Worm (Caenorhabditis elegans) whole organism, late embryonic: ENCODE results near the gene srj-6.

Experiments used
- C08G9.2 ChIP-seq: sonication (generic microtip); optimal IDR thresholded peaks from 2 replicates; lab custom pipeline; 2016; ENCODE audit warnings: mild to moderate bottlenecking, missing genetic modification characterization, moderate library complexity, missing compliant biosample characterization
- F13H6.1 ChIP-seq: sonication (generic microtip); optimal IDR thresholded peaks from 2 replicates; lab custom pipeline; 2016; ENCODE audit warnings: missing genetic modification characterization, missing compliant biosample characterization
- ama-1 ChIP-seq: fragments of 150-350 bp; optimal IDR thresholded peaks from 2 replicates; lab custom pipeline; 2014
- che-1 ChIP-seq: sonication (generic microtip); optimal IDR thresholded peaks from 2 replicates; lab custom pipeline; 2016; ENCODE audit warnings: mild to moderate bottlenecking, missing genetic modification characterization, missing compliant biosample characterization
- dve-1 ChIP-seq: sonication (generic microtip); optimal IDR thresholded peaks from 2 replicates; lab custom pipeline; 2017; ENCODE audit warnings: antibody characterized with exemption, mild to moderate bottlenecking, missing genetic modification characterization, missing compliant biosample characterization
- elt-4 ChIP-seq: sonication (generic microtip); optimal IDR thresholded peaks from 2 replicates; lab custom pipeline; 2016; ENCODE audit warnings: missing genetic modification characterization, missing compliant biosample characterization
- odd-2 ChIP-seq: sonication (generic microtip); optimal IDR thresholded peaks from 2 replicates; lab custom pipeline; 2017; ENCODE audit warnings: antibody characterized with exemption, mild to moderate bottlenecking, missing genetic modification characterization, missing compliant biosample characterization
- pag-3 ChIP-seq: sonication (generic microtip); optimal IDR thresholded peaks from 2 replicates; lab custom pipeline; 2016; ENCODE audit warnings: missing compliant biosample characterization, missing genetic modification characterization, borderline replicate concordance
- pax-1 ChIP-seq: fragments of 150-350 bp; optimal IDR thresholded peaks from 2 replicates; lab custom pipeline; 2014; ENCODE audit warnings: missing biosample characterization, missing genetic modification characterization
- pha-4 ChIP-seq: fragments of 150-350 bp; optimal IDR thresholded peaks from 2 replicates; lab custom pipeline; 2018; ENCODE audit warnings: missing biosample characterization, missing genetic modification reagents, missing genetic modification characterization
- pqm-1 ChIP-seq: sonication (generic microtip); optimal IDR thresholded peaks from 2 replicates; lab custom pipeline; 2016; ENCODE audit warnings: missing genetic modification characterization, missing compliant biosample characterization
- rnt-1 ChIP-seq: sonication (generic microtip); optimal IDR thresholded peaks from 2 replicates; lab custom pipeline; 2016; ENCODE audit warnings: missing genetic modification characterization, missing compliant biosample characterization
- sox-2 ChIP-seq: fragments of 200-800 bp; sonication (Bioruptor generic); IDR thresholded peaks from 2 replicates; pipeline ENCODE4 v1.3.6; 2022; ENCODE audit warnings: missing genetic modification reagents, missing genetic modification characterization, missing compliant biosample characterization
- ztf-16 ChIP-seq: sonication (generic microtip); optimal IDR thresholded peaks from 2 replicates; lab custom pipeline; 2017; ENCODE audit warnings: missing genetic modification characterization, missing compliant biosample characterization

- no peak for TF ChIP-seq pqm-1 (tag; lab: Kevin White, UChicago)
- no peak for TF ChIP-seq odd-2
- no peak for TF ChIP-seq pax-1 (tag; lab: Kevin White, UChicago)
- TF ChIP-seq elt-4 (tag; lab: Kevin White, UChicago) = no peak
- no peak for TF ChIP-seq che-1
- no peak for TF ChIP-seq ama-1 (lab: Kevin White, UChicago)
- TF ChIP-seq C08G9.2 = no peak
- no peak for TF ChIP-seq ztf-16 (tag; lab: Kevin White, UChicago)
- no peak for TF ChIP-seq sox-2 (GFP tag; lab: Robert Waterston, UW)
- TF ChIP-seq pha-4 = no peak
- no peak for TF ChIP-seq F13H6.1
- TF ChIP-seq rnt-1 (tag; lab: Kevin White, UChicago) = no peak
- TF ChIP-seq pag-3 (tag; lab: Kevin White, UChicago) = no peak
- TF ChIP-seq dve-1 = no peak
Measured at ce11 chrV:699489-700129, 45.3 kb upstream of the srj-6 start, which contains the start of the genes ugt-29 and srx-5.
